Worm (Caenorhabditis elegans): ENCODE results near the gene col-116.
"Not testable (repeated sequence)": the region's sequence is repeated elsewhere in the genome, so short reads cannot be mapped to it uniquely, and the experiment has no call there.

col-116 gene

ce11 chrIV:8342385-8342784, 13.3 kb upstream of the col-116 start, which contains the start of gene lgc-5:
Gene lgc-5 (plus strand): TSS chrIV:8342685.
- no peak for TF ChIP-seq tbx-37 (GFP tag; conservative IDR thresholded peaks at IDR 0.05)

- TF ChIP-seq hmbx-1 (tag; optimal IDR thresholded peaks at IDR 0.05) (no peak), B0310.2 (tag; optimal IDR thresholded peaks at IDR 0.05) (no peak), pes-1 (GFP tag; IDR thresholded peaks at IDR 0.05) (no peak), F13C5.2 (tag; optimal IDR thresholded peaks at IDR 0.05) (no peak), ets-7 (tag; optimal IDR thresholded peaks at IDR 0.05) (no peak)
These were observed 10.2 kb upstream of the col-116 start, which contains the start of gene F17E9.5 for ce11 chrIV:8345518-8345917. Gene F17E9.5 (plus strand): TSS chrIV:8345818.

- TF ChIP-seq hmbx-1 (tag; optimal IDR thresholded peaks at IDR 0.05) (no peak), aly-1 (tag; optimal IDR thresholded peaks at IDR 0.05) (no peak), B0310.2 (tag; optimal IDR thresholded peaks at IDR 0.05) (no peak), tra-4 (tag; optimal IDR thresholded peaks at IDR 0.05) (no peak), flt-1 (GFP tag; IDR thresholded peaks at IDR 0.05) (no peak), tbx-37 (GFP tag; conservative IDR thresholded peaks at IDR 0.05) (no peak), ceh-13 (GFP tag; optimal IDR thresholded peaks at IDR 0.05) (no peak), ceh-36 (tag; optimal IDR thresholded peaks at IDR 0.05) (no peak), hnd-1 (tag; optimal IDR thresholded peaks at IDR 0.05) (no peak), F13C5.2 (tag; optimal IDR thresholded peaks at IDR 0.05) (no peak), hmg-4 (GFP tag; optimal IDR thresholded peaks at IDR 0.05) (no peak)
These were observed 8.7 kb upstream of the col-116 start, which contains the start of the genes F17E9.18 and F17E9.15 for ce11 chrIV:8347051-8347450. Gene F17E9.18 (minus strand): TSS chrIV:8347151. Gene F17E9.15 (plus strand): TSS chrIV:8347418.

ce11 chrIV:8348073-8348472, 7.6 kb upstream of the col-116 start, which contains the start of gene F17E9.4:
Gene F17E9.4 (plus strand): TSS chrIV:8348373.
- no peak for TF ChIP-seq ceh-13 (GFP tag; optimal IDR thresholded peaks at IDR 0.05)
- no peak for TF ChIP-seq F13C5.2 (tag; optimal IDR thresholded peaks at IDR 0.05)
- no peak for TF ChIP-seq tra-4 (tag; optimal IDR thresholded peaks at IDR 0.05)
- TF ChIP-seq ama-1 (optimal IDR thresholded peaks at IDR 0.05), result no peak
- no peak for TF ChIP-seq aly-1 (tag; optimal IDR thresholded peaks at IDR 0.05)
- no peak for TF ChIP-seq pes-1 (GFP tag; IDR thresholded peaks at IDR 0.05)
- TF ChIP-seq scrt-1 (GFP tag; IDR thresholded peaks at IDR 0.05), result no peak
- TF ChIP-seq ceh-36 (tag; optimal IDR thresholded peaks at IDR 0.05), result no peak
- no peak for TF ChIP-seq tbx-11 (GFP tag; IDR thresholded peaks at IDR 0.05)
- no peak for TF ChIP-seq B0310.2 (tag; optimal IDR thresholded peaks at IDR 0.05)
- no peak for TF ChIP-seq hmbx-1 (tag; optimal IDR thresholded peaks at IDR 0.05)
- no peak for TF ChIP-seq hnd-1 (tag; optimal IDR thresholded peaks at IDR 0.05)
- TF ChIP-seq sea-1 (GFP tag; conservative IDR thresholded peaks at IDR 0.05), result no peak
- TF ChIP-seq hmg-4 (GFP tag; optimal IDR thresholded peaks at IDR 0.05), result no peak
- TF ChIP-seq tbx-37 (GFP tag; conservative IDR thresholded peaks at IDR 0.05), result no peak
- TF ChIP-seq ets-7 (tag; optimal IDR thresholded peaks at IDR 0.05), result no peak
- TF ChIP-seq flt-1 (GFP tag; IDR thresholded peaks at IDR 0.05), result no peak

ce11 chrIV:8352036-8352435, 3.7 kb upstream of the col-116 start, which contains the start of gene F17E9.16:
Gene F17E9.16 (plus strand): TSS chrIV:8352336.
- TF ChIP-seq ama-1 (optimal IDR thresholded peaks at IDR 0.05); ceh-36 (tag; optimal IDR thresholded peaks at IDR 0.05); pes-1 (GFP tag; IDR thresholded peaks at IDR 0.05): not testable (repeated sequence)

ce11 chrIV:8354572-8354971, 1.1 kb upstream of the col-116 start, which contains the start of gene F17E9.3:
Gene F17E9.3 (plus strand): TSS chrIV:8354872.
- no peak for TF ChIP-seq B0310.2 (tag; optimal IDR thresholded peaks at IDR 0.05)
- no peak for TF ChIP-seq hmbx-1 (tag; optimal IDR thresholded peaks at IDR 0.05)
- no peak for TF ChIP-seq ceh-36 (tag; optimal IDR thresholded peaks at IDR 0.05)
- no peak for TF ChIP-seq pes-1 (GFP tag; IDR thresholded peaks at IDR 0.05)
- no peak for TF ChIP-seq hnd-1 (tag; optimal IDR thresholded peaks at IDR 0.05)

ce11 chrIV:8357299-8357698, 1.6 kb downstream of the col-116 start:
- TF ChIP-seq F13C5.2 (tag; optimal IDR thresholded peaks at IDR 0.05) (no peak), hmg-4 (GFP tag; optimal IDR thresholded peaks at IDR 0.05) (no peak), tra-4 (tag; optimal IDR thresholded peaks at IDR 0.05) (no peak), ets-7 (tag; optimal IDR thresholded peaks at IDR 0.05) (no peak), hmbx-1 (tag; optimal IDR thresholded peaks at IDR 0.05) (no peak), ceh-36 (tag; optimal IDR thresholded peaks at IDR 0.05) (no peak), sea-1 (GFP tag; conservative IDR thresholded peaks at IDR 0.05) (no peak), tbx-11 (GFP tag; IDR thresholded peaks at IDR 0.05) (no peak), scrt-1 (GFP tag; IDR thresholded peaks at IDR 0.05) (no peak), aly-1 (tag; optimal IDR thresholded peaks at IDR 0.05) (no peak), ceh-13 (GFP tag; optimal IDR thresholded peaks at IDR 0.05) (no peak), pes-1 (GFP tag; IDR thresholded peaks at IDR 0.05) (no peak), B0310.2 (tag; optimal IDR thresholded peaks at IDR 0.05) (no peak), hnd-1 (tag; optimal IDR thresholded peaks at IDR 0.05) (no peak), tbx-37 (GFP tag; conservative IDR thresholded peaks at IDR 0.05) (no peak), ama-1 (optimal IDR thresholded peaks at IDR 0.05) (no peak)

ce11 chrIV:8358492-8358891, 2.8 kb downstream of the col-116 start, which contains the start of gene D2096.13:
Gene D2096.13 (minus strand): TSS chrIV:8358592.
- TF ChIP-seq flt-1 (GFP tag; IDR thresholded peaks at IDR 0.05), result no peak
- TF ChIP-seq ceh-13 (GFP tag; optimal IDR thresholded peaks at IDR 0.05), result no peak
- TF ChIP-seq ceh-36 (tag; optimal IDR thresholded peaks at IDR 0.05), result no peak
- TF ChIP-seq ets-7 (tag; optimal IDR thresholded peaks at IDR 0.05), result no peak

Measured in whole organism, early embryonic.